Fruit fly (Drosophila melanogaster) whole organism, embryonic: ENCODE results near the gene Dredd.

Experiments
- Ada2b ChIP-seq: fragments of 200-800 bp; sonication (Bioruptor generic); IDR thresholded peaks from 2 replicates; pipeline ENCODE4 v1.3.6; 2022; ENCODE audit warnings: missing biosample characterization, missing genetic modification characterization
- CG10959 ChIP-seq: fragments of 200-800 bp; sonication (Bioruptor generic); IDR thresholded peaks from 2 replicates; pipeline ENCODE4 v1.3.6; 2022; ENCODE audit warnings: missing biosample characterization, missing genetic modification characterization
- CG1603 ChIP-seq: fragments of 200-800 bp; sonication (Bioruptor generic); optimal IDR thresholded peaks from 2 replicates; lab custom pipeline; 2019; ENCODE audit warnings: missing biosample characterization, mild to moderate bottlenecking, missing genetic modification characterization, moderate library complexity
- CG17359 ChIP-seq: fragments of 200-800 bp; sonication (Bioruptor generic); optimal IDR thresholded peaks from 3 replicates; lab custom pipeline; 2018; ENCODE audit warnings: missing biosample characterization, mild to moderate bottlenecking, missing genetic modification characterization, moderate library complexity
- CG17829 ChIP-seq: fragments of 200-800 bp; optimal IDR thresholded peaks from 2 replicates; lab custom pipeline; 2019; ENCODE audit warnings: missing biosample characterization, mild to moderate bottlenecking, missing genetic modification characterization, moderate library complexity
- CG18262 ChIP-seq: fragments of 200-800 bp; optimal IDR thresholded peaks from 3 replicates; lab custom pipeline; 2019; ENCODE audit warnings: missing biosample characterization, mild to moderate bottlenecking, missing genetic modification characterization, moderate library complexity
- CG1832 ChIP-seq: fragments of 200-800 bp; sonication (Bioruptor generic); optimal IDR thresholded peaks from 2 replicates; lab custom pipeline; 2017; ENCODE audit warnings: missing biosample characterization, mild to moderate bottlenecking, missing genetic modification characterization, inconsistent platforms
- CG2120 ChIP-seq: fragments of 200-800 bp; sonication (Bioruptor generic); optimal IDR thresholded peaks from 3 replicates; lab custom pipeline; 2016; ENCODE audit warnings: missing biosample characterization, missing genetic modification characterization
- CG6813 ChIP-seq: fragments of 200-800 bp; sonication (Bioruptor generic); optimal IDR thresholded peaks from 2 replicates; lab custom pipeline; 2017; ENCODE audit warnings: missing biosample characterization, missing genetic modification characterization, mild to moderate bottlenecking, moderate library complexity, missing genetic modification reagents
- CG8290 ChIP-seq, 3 experiments: fragments of 200-800 bp; sonication (Bioruptor generic); optimal IDR thresholded peaks; 2 replicates each; lab custom pipeline; 2016 to 2019; ENCODE audit warnings: missing biosample characterization in 3 of 3, missing genetic modification characterization in 3 of 3, mild to moderate bottlenecking in 2 of 3, moderate library complexity in 1 of 3
- CG8478 ChIP-seq: fragments of >200 bp; optimal IDR thresholded peaks from 2 replicates; lab custom pipeline; 2018
- CG9215 ChIP-seq: fragments of 200-800 bp; sonication (Bioruptor generic); IDR thresholded peaks from 2 replicates; pipeline ENCODE4 v1.3.6; 2022; ENCODE audit warnings: missing biosample characterization, missing genetic modification characterization
- Chrac-16 ChIP-seq: fragments of 200-800 bp; sonication (Bioruptor generic); optimal IDR thresholded peaks from 3 replicates; lab custom pipeline; 2016; ENCODE audit warnings: missing biosample characterization, missing genetic modification characterization
- Deaf1 ChIP-seq: fragments of 200-800 bp; optimal IDR thresholded peaks from 3 replicates; lab custom pipeline; 2019; ENCODE audit warnings: missing biosample characterization, mild to moderate bottlenecking, missing genetic modification characterization, moderate library complexity
- Dp ChIP-seq: fragments of 200-800 bp; sonication (Bioruptor generic); optimal IDR thresholded peaks from 2 replicates; lab custom pipeline; 2018; ENCODE audit warnings: missing biosample characterization, mild to moderate bottlenecking, missing genetic modification characterization, moderate library complexity
- E2f2 ChIP-seq: fragments of 200-800 bp; sonication (Bioruptor generic); IDR thresholded peaks from 2 replicates; pipeline ENCODE4 v1.3.6; 2022; ENCODE audit warnings: missing biosample characterization, missing genetic modification characterization
- Elba2 ChIP-seq: fragments of 200-800 bp; sonication (Bioruptor generic); optimal IDR thresholded peaks from 3 replicates; lab custom pipeline; 2016; ENCODE audit warnings: missing biosample characterization, missing genetic modification characterization
- Ets97D ChIP-seq: fragments of 200-800 bp; sonication (Bioruptor generic); optimal IDR thresholded peaks from 3 replicates; lab custom pipeline; 2016; ENCODE audit warnings: missing biosample characterization, missing genetic modification characterization
- Fer1 ChIP-seq: fragments of 200-800 bp; sonication (Bioruptor generic); optimal IDR thresholded peaks from 2 replicates; lab custom pipeline; 2017; ENCODE audit warnings: missing biosample characterization, mild to moderate bottlenecking, missing genetic modification characterization
- Hmr ChIP-seq: fragments of 200-800 bp; sonication (Bioruptor generic); optimal IDR thresholded peaks from 3 replicates; lab custom pipeline; 2017; ENCODE audit warnings: mild to moderate bottlenecking, missing biosample characterization, missing genetic modification reagents, missing genetic modification characterization
- Med ChIP-seq: fragments of 200-800 bp; sonication (Bioruptor generic); peaks from one replicate; lab custom pipeline; 2016; ENCODE audit warnings: missing biosample characterization, missing genetic modification characterization, mild to moderate bottlenecking, inconsistent platforms, moderate library complexity
- NFAT ChIP-seq: fragments of 200-800 bp; sonication (Bioruptor generic); IDR thresholded peaks from 2 replicates; pipeline ENCODE4 v1.3.6; 2022; ENCODE audit warnings: missing biosample characterization, missing genetic modification characterization
- Nf-YB ChIP-seq: fragments of 200-800 bp; sonication (Bioruptor generic); optimal IDR thresholded peaks from 3 replicates; lab custom pipeline; 2019; ENCODE audit warnings: missing biosample characterization, mild to moderate bottlenecking, missing genetic modification characterization, moderate library complexity
- Nf-YC ChIP-seq: fragments of 200-800 bp; optimal IDR thresholded peaks from 3 replicates; lab custom pipeline; 2019; ENCODE audit warnings: missing biosample characterization, mild to moderate bottlenecking, missing genetic modification characterization, moderate library complexity
- PHDP ChIP-seq: fragments of 200-800 bp; sonication (Bioruptor generic); optimal IDR thresholded peaks from 3 replicates; lab custom pipeline; 2018; ENCODE audit warnings: missing biosample characterization, mild to moderate bottlenecking, missing genetic modification characterization, moderate library complexity
- Poxn ChIP-seq: fragments of 200-800 bp; sonication (Bioruptor generic); IDR thresholded peaks from 2 replicates; pipeline ENCODE4 v1.3.6; 2022; ENCODE audit warnings: missing biosample characterization, missing genetic modification characterization
- Scr ChIP-seq: fragments of 200-800 bp; sonication (Bioruptor generic); IDR thresholded peaks from 2 replicates; pipeline ENCODE4 v1.3.6; 2022; ENCODE audit warnings: missing biosample characterization, missing genetic modification characterization; ENCODE audit not compliant: partially characterized antibody
- al ChIP-seq: fragments of 200-800 bp; sonication (Bioruptor generic); IDR thresholded peaks from 2 replicates; pipeline ENCODE4 v1.3.6; 2022; ENCODE audit warnings: missing biosample characterization, missing genetic modification characterization
- ara ChIP-seq: fragments of 200-800 bp; sonication (Bioruptor generic); IDR thresholded peaks from 2 replicates; pipeline ENCODE4 v1.3.6; 2022; ENCODE audit warnings: missing biosample characterization, missing genetic modification characterization
- bcd ChIP-seq: fragments of 200-800 bp; sonication (Bioruptor generic); optimal IDR thresholded peaks from 2 replicates; lab custom pipeline; 2017; ENCODE audit warnings: missing biosample characterization, mild to moderate bottlenecking, missing genetic modification characterization
- cato ChIP-seq: fragments of 200-800 bp; sonication (Bioruptor generic); optimal IDR thresholded peaks from 2 replicates; lab custom pipeline; 2016; ENCODE audit warnings: missing biosample characterization, missing genetic modification characterization, borderline replicate concordance
- cg ChIP-seq: fragments of 200-800 bp; sonication (Bioruptor generic); optimal IDR thresholded peaks from 3 replicates; lab custom pipeline; 2019; ENCODE audit warnings: missing biosample characterization, mild to moderate bottlenecking, missing genetic modification characterization, moderate library complexity
- crp ChIP-seq, 2 experiments: fragments of 200-800 bp; sonication (Bioruptor generic); optimal IDR thresholded peaks; 2 replicates in 1 of 2; 3 replicates in 1 of 2; lab custom pipeline; 2017; ENCODE audit warnings: missing biosample characterization in 2 of 2, missing genetic modification characterization in 2 of 2, mild to moderate bottlenecking in 1 of 2, moderate library complexity in 1 of 2
- ftz-f1 ChIP-seq: fragments of 200-800 bp; sonication (Bioruptor generic); optimal IDR thresholded peaks from 2 replicates; lab custom pipeline; 2016; ENCODE audit warnings: missing biosample characterization, missing genetic modification characterization
- gfzf ChIP-seq: fragments of 200-800 bp; sonication (Bioruptor generic); optimal IDR thresholded peaks from 2 replicates; lab custom pipeline; 2016; ENCODE audit warnings: missing biosample characterization, mild to moderate bottlenecking, missing genetic modification characterization, moderate library complexity
- klu ChIP-seq: fragments of 200-800 bp; sonication (Bioruptor generic); IDR thresholded peaks from 2 replicates; pipeline ENCODE4 v1.3.6; 2022; ENCODE audit warnings: missing biosample characterization, missing genetic modification characterization
- mirr ChIP-seq: fragments of 200-800 bp; sonication (Bioruptor generic); optimal IDR thresholded peaks from 3 replicates; lab custom pipeline; 2018; ENCODE audit warnings: missing biosample characterization, mild to moderate bottlenecking, missing genetic modification characterization
- nerfin-1 ChIP-seq: fragments of 200-800 bp; sonication (Bioruptor generic); optimal IDR thresholded peaks from 3 replicates; lab custom pipeline; 2019; ENCODE audit warnings: missing biosample characterization, mild to moderate bottlenecking, missing genetic modification characterization, moderate library complexity
- onecut ChIP-seq: fragments of 200-800 bp; sonication (Bioruptor generic); IDR thresholded peaks from 2 replicates; pipeline ENCODE4 v1.3.6; 2022; ENCODE audit warnings: missing biosample characterization, missing genetic modification characterization
- pho ChIP-seq: fragments of 200-800 bp; sonication (Bioruptor generic); optimal IDR thresholded peaks from 2 replicates; lab custom pipeline; 2016; ENCODE audit warnings: missing biosample characterization, missing genetic modification characterization
- prd ChIP-seq, 3 experiments: fragments of >200 bp in 2 of 3; fragments of 200-800 bp in 1 of 3; sonication (Bioruptor generic) in 1 of 3; optimal IDR thresholded peaks in 2 of 3; IDR thresholded peaks in 1 of 3; 2 replicates in 2 of 3; 3 replicates in 1 of 3; pipeline versions ENCODE4 v1.3.6 to Lab custom; 2017 to 2022; ENCODE audit warnings: missing biosample characterization in 1 of 3, missing genetic modification characterization in 1 of 3
- pum ChIP-seq: fragments of 200-800 bp; sonication (Bioruptor generic); optimal IDR thresholded peaks from 2 replicates; lab custom pipeline; 2016; ENCODE audit warnings: missing biosample characterization, missing genetic modification characterization
- pzg ChIP-seq: fragments of 200-800 bp; sonication (Bioruptor generic); optimal IDR thresholded peaks from 3 replicates; lab custom pipeline; 2018; ENCODE audit warnings: missing biosample characterization, mild to moderate bottlenecking, missing genetic modification characterization, moderate library complexity
- shn ChIP-seq: fragments of 200-800 bp; sonication (Bioruptor generic); optimal IDR thresholded peaks from 3 replicates; lab custom pipeline; 2016; ENCODE audit warnings: missing biosample characterization, missing genetic modification characterization
- sim ChIP-seq: fragments of 200-800 bp; sonication (Bioruptor generic); IDR thresholded peaks from 2 replicates; pipeline ENCODE4 v1.3.6; 2022; ENCODE audit warnings: missing biosample characterization, missing genetic modification characterization
- stwl ChIP-seq: fragments of 200-800 bp; sonication (Bioruptor generic); optimal IDR thresholded peaks from 3 replicates; lab custom pipeline; 2018; ENCODE audit warnings: missing biosample characterization, mild to moderate bottlenecking, missing genetic modification characterization, moderate library complexity
- sug ChIP-seq: fragments of 200-800 bp; optimal IDR thresholded peaks from 2 replicates; lab custom pipeline; 2019; ENCODE audit warnings: missing biosample characterization, mild to moderate bottlenecking, missing genetic modification characterization, moderate library complexity
- tna ChIP-seq: fragments of 200-800 bp; sonication (Bioruptor generic); IDR thresholded peaks from 2 replicates; pipeline ENCODE4 v1.3.6; 2022; ENCODE audit warnings: missing biosample characterization, missing genetic modification characterization; ENCODE audit not compliant: partially characterized antibody
- tup ChIP-seq: fragments of 200-800 bp; sonication (Bioruptor generic); optimal IDR thresholded peaks from 2 replicates; lab custom pipeline; 2016; ENCODE audit warnings: missing biosample characterization, mild to moderate bottlenecking, missing genetic modification characterization, moderate library complexity

Dredd gene

DNA sequence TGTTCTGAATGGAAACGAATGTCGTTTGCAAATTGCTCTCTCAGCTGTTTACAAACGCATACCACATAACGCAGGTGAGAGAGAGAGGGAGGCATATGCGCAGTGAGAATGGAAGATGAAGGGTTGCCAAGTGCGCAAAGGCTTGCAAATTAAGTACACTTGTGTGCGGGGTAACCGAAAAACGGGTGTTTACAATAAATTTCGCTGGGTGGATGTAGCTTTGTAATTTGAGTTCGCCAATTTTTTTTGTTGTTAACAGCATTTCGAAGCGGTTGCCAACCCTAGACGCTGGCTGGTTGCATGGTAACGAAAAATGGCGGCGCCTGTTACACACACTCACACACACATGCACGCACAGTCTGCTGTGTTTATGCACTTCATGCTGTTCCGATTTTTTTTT, 19.6 kb upstream of the Dredd start (continued):
- TF ChIP-seq gfzf (GFP tag; lab: Kevin White, UChicago) = peak; percentile 13
- peak; percentile 97 for TF ChIP-seq CG17359 (tag; lab: Kevin White, UChicago)
- peak; percentile 91 for TF ChIP-seq tup
- peak; percentile 23 for TF ChIP-seq Elba2 (GFP tag; lab: Kevin White, UChicago)
- TF ChIP-seq Ets97D (GFP tag; lab: Kevin White, UChicago) = peak; percentile 71
- peak; percentile 90 for TF ChIP-seq CG18262 (tag; lab: Kevin White, UChicago)

DNA sequence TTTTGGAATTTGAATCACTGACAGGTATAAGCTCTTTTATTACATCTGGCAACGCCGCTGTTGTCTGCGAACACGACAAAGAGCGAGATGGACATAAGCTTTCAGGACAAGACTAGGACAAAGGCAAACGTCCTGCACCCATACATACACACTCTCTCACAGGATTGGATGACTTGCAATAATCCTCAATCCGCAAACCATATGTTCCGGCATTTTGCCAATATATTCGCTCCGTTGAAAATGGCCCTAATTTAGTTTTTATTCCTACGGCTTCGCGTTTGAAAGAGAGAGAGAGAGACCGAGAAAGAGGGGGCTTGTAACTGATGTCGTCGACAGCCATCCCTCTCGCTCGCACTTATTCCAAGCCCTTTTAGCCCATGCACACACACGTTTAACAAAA, 18.9 kb upstream of the Dredd start:
- no peak for TF ChIP-seq pum
- peak; percentile 31 for TF ChIP-seq pzg (GFP tag; lab: Kevin White, UChicago)
- TF ChIP-seq E2f2 (GFP tag; lab: Robert Waterston, UW) = no peak
- peak; percentile 25 for TF ChIP-seq Dp (GFP tag; lab: Kevin White, UChicago)
- TF ChIP-seq PHDP = no peak
- peak; percentile 82 for TF ChIP-seq CG8478 (lab: Kevin White, UChicago)
- TF ChIP-seq CG2120 (GFP tag; lab: Kevin White, UChicago) = no peak
- no peak for TF ChIP-seq bcd (GFP tag; lab: Kevin White, UChicago)
- TF ChIP-seq Hmr (GFP tag; lab: Kevin White, UChicago) = no peak
- no peak for TF ChIP-seq Ada2b (GFP tag; lab: Robert Waterston, UW)
- TF ChIP-seq Deaf1 = no peak
- peak; percentile 58 for TF ChIP-seq onecut (GFP tag; lab: Robert Waterston, UW)
- TF ChIP-seq Med (GFP tag; lab: Kevin White, UChicago) = peak; percentile 64
- TF ChIP-seq CG8290 (GFP tag; optimal IDR thresholded peaks at IDR 0.05; lab: Kevin White, UChicago) = no peak
- peak in 1 of 2 experiments; percentile 2 for TF ChIP-seq CG8290 (tag; optimal IDR thresholded peaks at IDR 0.05; lab: Kevin White, UChicago)
- TF ChIP-seq cg (GFP tag; lab: Kevin White, UChicago) = peak; percentile 14
- TF ChIP-seq tna (GFP tag; lab: Robert Waterston, UW) = no peak
- no peak for TF ChIP-seq ara (GFP tag; lab: Robert Waterston, UW)
- TF ChIP-seq prd (optimal IDR thresholded peaks at IDR 0.05; lab: Kevin White, UChicago) = no peak
- TF ChIP-seq prd (GFP tag; IDR thresholded peaks at IDR 0.05; lab: Robert Waterston, UW) = no peak
- TF ChIP-seq pho (GFP tag; lab: Kevin White, UChicago) = no peak
- no peak for TF ChIP-seq cato
- no peak for TF ChIP-seq Poxn (GFP tag; lab: Robert Waterston, UW)
- TF ChIP-seq CG1832 (GFP tag; lab: Kevin White, UChicago) = peak; percentile 78
- peak; percentile 14 for TF ChIP-seq CG1603 (tag; lab: Kevin White, UChicago)
- no peak for TF ChIP-seq CG10959 (GFP tag; lab: Robert Waterston, UW)
- TF ChIP-seq Nf-YC (tag; lab: Kevin White, UChicago) = peak; percentile 69
- TF ChIP-seq klu (GFP tag; lab: Robert Waterston, UW) = no peak
- no peak for TF ChIP-seq NFAT (GFP tag; lab: Robert Waterston, UW)
- TF ChIP-seq CG6813 (GFP tag; lab: Kevin White, UChicago) = no peak
- peak; percentile 52 for TF ChIP-seq CG9215 (GFP tag; lab: Robert Waterston, UW)
- no peak for TF ChIP-seq ftz-f1 (GFP tag; lab: Kevin White, UChicago)
- no peak for TF ChIP-seq shn (GFP tag; lab: Kevin White, UChicago)
- peak in 1 of 2 experiments; percentile 75 for TF ChIP-seq crp (GFP tag; optimal IDR thresholded peaks at IDR 0.05; lab: Kevin White, UChicago)
- no peak for TF ChIP-seq al (GFP tag; lab: Robert Waterston, UW)
- TF ChIP-seq stwl = peak; percentile 5
- TF ChIP-seq Chrac-16 (GFP tag; lab: Kevin White, UChicago) = no peak
- no peak for TF ChIP-seq mirr (GFP tag; lab: Kevin White, UChicago)
- TF ChIP-seq Fer1 (GFP tag; lab: Kevin White, UChicago) = peak; percentile 17
- TF ChIP-seq CG17829 = no peak
- TF ChIP-seq nerfin-1 = peak; percentile 62
- no peak for TF ChIP-seq sim (GFP tag; lab: Robert Waterston, UW)
- TF ChIP-seq Scr (GFP tag; lab: Robert Waterston, UW) = no peak
- peak; percentile 12 for TF ChIP-seq Nf-YB (GFP tag; lab: Kevin White, UChicago)
- no peak for TF ChIP-seq sug
